Fruit fly (Drosophila melanogaster): ENCODE data around the gene CG7632.

DNA sequence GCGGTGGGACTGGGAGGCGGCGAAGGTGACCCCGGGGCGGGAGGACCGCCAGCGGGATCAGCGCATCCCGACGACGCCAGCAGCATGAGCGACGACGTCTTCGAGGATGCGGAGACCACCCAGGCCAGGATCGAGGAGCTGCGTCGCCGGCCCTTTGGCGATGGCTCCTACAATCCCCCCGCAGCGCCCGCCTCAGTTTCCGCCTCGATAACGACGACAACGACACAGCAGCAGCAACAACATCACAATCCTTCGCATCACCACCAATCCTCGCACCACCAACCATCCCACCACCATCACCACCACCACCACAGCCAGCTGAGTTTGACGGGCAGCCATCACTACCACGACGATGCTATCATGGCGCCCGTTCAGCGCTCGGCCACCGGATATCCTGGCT, 15.5 kb downstream of the CG7632 start:
- no peak for TF ChIP-seq Mnt (GFP tag; optimal IDR thresholded peaks at IDR 0.05)
- no peak for TF ChIP-seq kay (GFP tag; ENCODE audit: borderline replicate concordance)
- TF ChIP-seq tj (GFP tag; optimal IDR thresholded peaks at IDR 0.05), result no peak
